Worm (Caenorhabditis elegans): ENCODE data around the gene irld-2.

Gene irld-2

ce11 chrX:13419884-13420339 lies 25.0 kb upstream of the irld-2 start, which contains the start of gene C29F7.3 (continued):
- TF ChIP-seq hlh-15 (tag; optimal IDR thresholded peaks at IDR 0.05) (no peak), hlh-13 (GFP tag; optimal IDR thresholded peaks at IDR 0.05) (no peak), sox-4 (tag; optimal IDR thresholded peaks at IDR 0.05) (no peak), ahr-1 (tag; optimal IDR thresholded peaks at IDR 0.05) (no peak), ceh-48 (tag; optimal IDR thresholded peaks at IDR 0.05) (no peak), lim-6 (tag; optimal IDR thresholded peaks at IDR 0.05) (no peak), mec-3 (tag; optimal IDR thresholded peaks at IDR 0.05; ENCODE audit: borderline replicate concordance) (no peak), unc-86 (tag; optimal IDR thresholded peaks at IDR 0.05) (no peak), hlh-6 (tag; optimal IDR thresholded peaks at IDR 0.05) (peak; percentile 24), sdc-2 (tag; optimal IDR thresholded peaks at IDR 0.05) (peak; percentile 54), tbx-2 (tag; optimal IDR thresholded peaks at IDR 0.05) (peak; percentile 44), ceh-34 (tag; optimal IDR thresholded peaks at IDR 0.05) (peak; percentile 41), ztf-16 (tag; optimal IDR thresholded peaks at IDR 0.05) (no peak), pag-3 (tag; optimal IDR thresholded peaks at IDR 0.05; ENCODE audit: borderline replicate concordance) (no peak), F13H6.1 (tag; optimal IDR thresholded peaks at IDR 0.05) (no peak), ceh-24 (tag; optimal IDR thresholded peaks at IDR 0.05) (no peak), fkh-10 (GFP tag; optimal IDR thresholded peaks at IDR 0.05) (no peak), tbx-7 (tag; optimal IDR thresholded peaks at IDR 0.05) (no peak), dmd-4 (tag; optimal IDR thresholded peaks at IDR 0.05; ENCODE audit: borderline replicate concordance) (no peak), elt-2 (tag; optimal IDR thresholded peaks at IDR 0.05) (no peak), npax-4 (tag; optimal IDR thresholded peaks at IDR 0.05) (no peak), pros-1 (tag; optimal IDR thresholded peaks at IDR 0.05) (no peak), ceh-22 (tag; optimal IDR thresholded peaks at IDR 0.05) (no peak)

DNA sequence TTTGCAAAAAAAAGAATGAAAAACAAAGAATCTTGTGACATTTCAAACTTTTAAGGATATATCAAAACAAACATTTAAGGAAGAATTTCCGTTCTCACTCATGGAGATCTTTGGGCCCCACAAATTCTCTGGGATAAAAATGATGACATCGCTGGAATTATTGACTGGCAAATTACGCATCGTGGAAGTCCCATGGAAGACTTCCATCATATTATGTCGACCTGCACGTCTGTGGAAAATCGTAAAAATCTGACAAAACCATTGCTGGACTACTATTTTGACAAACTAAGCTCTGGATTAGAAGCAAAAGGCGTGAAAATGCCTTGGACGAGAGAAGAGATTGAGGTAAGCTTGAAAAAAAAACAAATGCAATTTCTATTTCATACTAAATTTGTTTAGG lies 22.6 kb upstream of the irld-2 start:
- TF ChIP-seq pax-1 (tag; optimal IDR thresholded peaks at IDR 0.05): no peak
- TF ChIP-seq rnt-1 (tag; optimal IDR thresholded peaks at IDR 0.05): no peak
- TF ChIP-seq ceh-2 (tag; optimal IDR thresholded peaks at IDR 0.05): no peak
- TF ChIP-seq ceh-19 (GFP tag; optimal IDR thresholded peaks at IDR 0.05): no peak
- no peak for TF ChIP-seq fkh-6 (tag; optimal IDR thresholded peaks at IDR 0.05)
- no peak for TF ChIP-seq ceh-45 (GFP tag; IDR thresholded peaks at IDR 0.05)
- no peak for TF ChIP-seq gmeb-2 (tag; optimal IDR thresholded peaks at IDR 0.05)

ce11 chrX:13415722-13416121 lies 20.9 kb upstream of the irld-2 start, which contains the start of gene C29F7.2:
Gene C29F7.2 (plus strand): TSS chrX:13416078.
- TF ChIP-seq elt-2 (tag; optimal IDR thresholded peaks at IDR 0.05) (peak; percentile 75), nhr-11 (tag; optimal IDR thresholded peaks at IDR 0.05) (no peak)

- TF ChIP-seq T23F11.4 (GFP tag; optimal IDR thresholded peaks at IDR 0.05): no peak
- TF ChIP-seq pha-4 (tag; optimal IDR thresholded peaks at IDR 0.05): no peak
- no peak for TF ChIP-seq fax-1 (tag; optimal IDR thresholded peaks at IDR 0.05)
- TF ChIP-seq ahr-1 (tag; optimal IDR thresholded peaks at IDR 0.05): no peak
- peak; percentile 65 for TF ChIP-seq dve-1 (tag; optimal IDR thresholded peaks at IDR 0.05)
- TF ChIP-seq pha-2 (tag; optimal IDR thresholded peaks at IDR 0.05): peak; percentile 32
- TF ChIP-seq zip-5 (tag; optimal IDR thresholded peaks at IDR 0.05): no peak
- TF ChIP-seq ceh-2 (tag; optimal IDR thresholded peaks at IDR 0.05): peak; percentile 21
- TF ChIP-seq pqm-1 (tag; optimal IDR thresholded peaks at IDR 0.05): no peak
- TF ChIP-seq unc-55 (GFP tag; optimal IDR thresholded peaks at IDR 0.05): no peak
- no peak for TF ChIP-seq hlh-6 (tag; optimal IDR thresholded peaks at IDR 0.05)
- TF ChIP-seq elt-2 (tag; optimal IDR thresholded peaks at IDR 0.05): peak; percentile 43
- no peak for TF ChIP-seq ceh-24 (tag; optimal IDR thresholded peaks at IDR 0.05)
- TF ChIP-seq K09A11.1 (tag; optimal IDR thresholded peaks at IDR 0.05; ENCODE audit: insufficient read depth): no peak
- TF ChIP-seq pat-9 (tag; optimal IDR thresholded peaks at IDR 0.05): peak; percentile 19
- TF ChIP-seq madf-2 (tag; optimal IDR thresholded peaks at IDR 0.05): no peak
- no peak for TF ChIP-seq F13H6.1 (tag; optimal IDR thresholded peaks at IDR 0.05)
- no peak for TF ChIP-seq C08G9.2 (tag; optimal IDR thresholded peaks at IDR 0.05)
- TF ChIP-seq ceh-19 (GFP tag; optimal IDR thresholded peaks at IDR 0.05): peak; percentile 30
- TF ChIP-seq pag-3 (tag; optimal IDR thresholded peaks at IDR 0.05; ENCODE audit: borderline replicate concordance): no peak
- TF ChIP-seq ceh-34 (tag; optimal IDR thresholded peaks at IDR 0.05): peak; percentile 26
- TF ChIP-seq ama-1 (optimal IDR thresholded peaks at IDR 0.05): no peak
- no peak for TF ChIP-seq dmd-4 (tag; optimal IDR thresholded peaks at IDR 0.05; ENCODE audit: borderline replicate concordance)
- TF ChIP-seq lim-6 (tag; optimal IDR thresholded peaks at IDR 0.05): no peak
- TF ChIP-seq ceh-14 (tag; optimal IDR thresholded peaks at IDR 0.05): peak; percentile 20
- TF ChIP-seq C38D4.7 (GFP tag; optimal IDR thresholded peaks at IDR 0.05): peak; percentile 12
- peak; percentile 53 for TF ChIP-seq K02D7.2 (tag; optimal IDR thresholded peaks at IDR 0.05)
- TF ChIP-seq unc-86 (tag; optimal IDR thresholded peaks at IDR 0.05): no peak
- no peak for TF ChIP-seq nhr-11 (tag; optimal IDR thresholded peaks at IDR 0.05)
Measured at ce11 chrX:13414974-13415373, 20.1 kb upstream of the irld-2 start.
